Worm (Caenorhabditis elegans) whole organism, midembryonic: ENCODE data around the gene hap-1.

Experiments
- T22C8.4 ChIP-seq: fragments of 200-800 bp; sonication (Bioruptor generic); IDR thresholded peaks from 2 replicates; pipeline ENCODE4 v1.3.6; 2022; ENCODE audit warnings: missing genetic modification characterization, missing compliant biosample characterization
- cog-1 ChIP-seq: sonication (generic microtip); optimal IDR thresholded peaks from 2 replicates; lab custom pipeline; 2016; ENCODE audit warnings: missing genetic modification characterization, missing compliant biosample characterization
- flt-1 ChIP-seq: fragments of 200-800 bp; sonication (Bioruptor generic); IDR thresholded peaks from 2 replicates; pipeline ENCODE4 v1.3.6; 2022; ENCODE audit warnings: missing genetic modification characterization, missing compliant biosample characterization
- klf-2 ChIP-seq: fragments of 200-800 bp; sonication (Bioruptor generic); conservative IDR thresholded peaks from 2 replicates; pipeline ENCODE4 v1.3.6; 2022; ENCODE audit warnings: missing genetic modification reagents, missing genetic modification characterization, missing compliant biosample characterization
- med-1 ChIP-seq: sonication (generic microtip); optimal IDR thresholded peaks from 2 replicates; lab custom pipeline; 2017; ENCODE audit warnings: missing genetic modification characterization, mild to moderate bottlenecking, missing compliant biosample characterization, antibody characterized with exemption, missing genetic modification reagents; ENCODE audit not compliant: insufficient read depth
- ref-1 ChIP-seq: fragments of 200-800 bp; sonication (Bioruptor generic); conservative IDR thresholded peaks from 2 replicates; pipeline ENCODE4 v1.3.6; 2022; ENCODE audit warnings: missing genetic modification reagents, missing genetic modification characterization, missing compliant biosample characterization
- tab-1 ChIP-seq: fragments of 200-800 bp; sonication (Bioruptor generic); IDR thresholded peaks from 2 replicates; pipeline ENCODE4 v1.3.6; 2022; ENCODE audit warnings: missing genetic modification characterization, missing compliant biosample characterization
- ztf-23 ChIP-seq: fragments of 200-800 bp; sonication (Bioruptor generic); IDR thresholded peaks from 2 replicates; pipeline ENCODE4 v1.3.6; 2022; ENCODE audit warnings: missing genetic modification reagents, missing genetic modification characterization, missing compliant biosample characterization
- ztf-29 ChIP-seq: fragments of 200-800 bp; sonication (Bioruptor generic); IDR thresholded peaks from 2 replicates; pipeline ENCODE4 v1.3.6; 2022; ENCODE audit warnings: missing genetic modification reagents, missing genetic modification characterization, missing compliant biosample characterization

Gene hap-1

DNA sequence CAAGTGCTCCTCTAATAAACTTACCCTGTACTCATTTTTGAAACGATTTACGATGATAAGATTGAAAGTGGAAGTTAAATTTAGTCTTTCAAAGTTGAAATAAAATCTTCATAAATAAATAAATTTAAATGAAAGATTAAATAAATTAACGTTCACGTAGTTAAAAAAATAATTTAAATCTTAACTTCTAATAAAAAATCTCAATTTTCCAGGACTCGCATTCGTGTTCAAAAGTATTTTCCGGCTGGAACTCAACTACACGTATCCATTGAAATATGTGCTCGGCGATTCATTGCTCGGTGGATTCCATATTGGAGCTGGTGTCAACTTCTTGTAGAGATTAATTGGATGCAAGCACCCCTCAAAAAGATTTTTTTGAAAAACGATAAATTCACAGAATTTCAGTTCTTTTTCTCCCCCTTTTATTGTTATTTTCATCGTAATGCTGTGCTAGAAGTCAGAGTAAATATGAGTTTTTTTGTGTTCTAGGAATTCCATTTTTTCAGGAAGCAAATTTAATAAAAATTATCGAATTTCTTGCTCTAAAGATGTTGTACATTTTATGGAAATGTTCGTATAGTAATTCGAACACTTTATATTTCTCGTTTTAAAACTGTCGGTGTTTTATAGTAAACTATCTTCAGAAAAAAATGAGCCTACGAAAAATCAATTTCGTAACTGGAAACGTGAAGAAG is at the start of gene hap-1, which contains the start of gene C34E10.9:
Gene hap-1 (plus strand): TSS at position 645 of the 695 bp plus-strand sequence.
Gene C34E10.9 (minus strand): TSS at position 101 of the 695 bp plus-strand sequence.
- TF ChIP-seq ztf-23 (GFP tag; lab: Robert Waterston, UW) (no peak), cog-1 (tag; lab: Kevin White, UChicago) (no peak), T22C8.4 (no peak), flt-1 (GFP tag; lab: Robert Waterston, UW) (no peak), tab-1 (GFP tag; lab: Robert Waterston, UW) (no peak), med-1 (no peak), ref-1 (GFP tag; lab: Robert Waterston, UW) (no peak), ztf-29 (GFP tag; lab: Robert Waterston, UW) (no peak), klf-2 (GFP tag; lab: Robert Waterston, UW) (no peak)

DNA sequence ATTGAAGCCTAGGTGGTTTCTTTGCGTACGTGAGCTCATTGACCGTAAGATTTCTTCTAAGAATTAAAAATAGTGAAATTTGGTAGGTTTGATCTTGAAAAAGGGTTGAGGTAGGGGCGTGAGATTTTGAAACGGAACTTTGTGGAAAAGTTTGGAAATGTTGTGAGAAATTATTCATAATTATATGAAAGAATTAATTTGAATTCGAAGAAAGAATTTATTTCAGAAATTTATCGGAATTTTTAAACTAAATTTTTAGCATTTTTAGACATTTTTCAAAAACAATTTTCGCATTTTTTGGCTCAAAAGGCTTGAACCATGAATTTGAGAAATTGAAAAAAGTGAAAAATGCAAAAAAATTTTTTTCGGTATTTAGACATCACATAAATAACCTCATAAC is 49.6 kb upstream of the hap-1 start:
- TF ChIP-seq flt-1 (GFP tag; lab: Robert Waterston, UW) (no peak), med-1 (no peak), cog-1 (tag; lab: Kevin White, UChicago) (no peak), ztf-23 (GFP tag; lab: Robert Waterston, UW) (no peak), tab-1 (GFP tag; lab: Robert Waterston, UW) (no peak), T22C8.4 (no peak), ztf-29 (GFP tag; lab: Robert Waterston, UW) (no peak), ref-1 (GFP tag; lab: Robert Waterston, UW) (no peak), klf-2 (GFP tag; lab: Robert Waterston, UW) (no peak)

DNA sequence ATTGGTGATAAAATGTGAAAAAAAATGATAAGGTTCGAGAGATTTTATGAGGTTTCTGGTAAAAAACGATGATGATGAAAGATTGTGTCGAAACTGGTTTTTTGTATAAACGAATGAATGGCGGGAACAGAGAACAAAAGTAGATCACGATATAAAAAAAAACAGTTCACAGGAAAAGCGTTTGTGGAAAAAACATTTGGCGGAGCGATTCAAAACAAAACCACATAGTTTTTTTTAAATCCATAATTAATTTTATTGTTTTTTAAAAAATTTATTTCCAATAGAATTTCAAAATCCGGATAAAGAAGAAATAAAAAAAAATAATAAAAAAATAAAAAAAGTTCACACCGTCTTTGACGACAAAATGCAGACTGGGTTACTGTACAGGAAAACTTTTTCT is 48.4 kb upstream of the hap-1 start, which contains the start of gene ZC155.4:
Gene ZC155.4 (minus strand): TSS at position 101 of the 400 bp plus-strand sequence.
- no peak for TF ChIP-seq med-1
- TF ChIP-seq klf-2 (GFP tag; lab: Robert Waterston, UW): no peak
- no peak for TF ChIP-seq tab-1 (GFP tag; lab: Robert Waterston, UW)
- TF ChIP-seq ref-1 (GFP tag; lab: Robert Waterston, UW): no peak
- TF ChIP-seq T22C8.4: no peak
- TF ChIP-seq ztf-23 (GFP tag; lab: Robert Waterston, UW): no peak
- TF ChIP-seq ztf-29 (GFP tag; lab: Robert Waterston, UW): no peak
- no peak for TF ChIP-seq cog-1 (tag; lab: Kevin White, UChicago)
- TF ChIP-seq flt-1 (GFP tag; lab: Robert Waterston, UW): no peak

DNA sequence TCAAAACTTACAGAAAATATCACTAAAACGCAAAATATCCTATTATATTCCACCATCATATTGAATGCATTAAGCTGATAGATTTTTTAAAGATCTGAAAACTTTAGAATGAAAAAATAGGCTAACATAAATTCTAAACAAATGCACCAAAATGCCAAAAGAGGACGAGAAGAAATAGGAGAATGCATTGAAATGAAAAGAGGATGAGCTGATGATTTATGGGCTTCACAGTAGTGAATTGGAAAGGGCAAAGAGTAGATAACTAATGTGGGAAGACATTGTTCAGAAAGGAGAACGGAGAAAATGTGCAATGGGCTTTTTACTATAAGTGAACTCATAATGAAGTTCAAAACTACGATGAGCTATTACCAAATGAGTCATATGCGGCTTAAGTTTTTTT is 46.2 kb upstream of the hap-1 start, which contains the start of gene cutl-19:
Gene cutl-19 (minus strand): TSS at position 101 of the 400 bp plus-strand sequence.
- TF ChIP-seq flt-1 (GFP tag; lab: Robert Waterston, UW): no peak
- no peak for TF ChIP-seq cog-1 (tag; lab: Kevin White, UChicago)
- TF ChIP-seq T22C8.4: no peak
- TF ChIP-seq ref-1 (GFP tag; lab: Robert Waterston, UW): no peak
- TF ChIP-seq klf-2 (GFP tag; lab: Robert Waterston, UW): no peak
- TF ChIP-seq tab-1 (GFP tag; lab: Robert Waterston, UW): no peak
- no peak for TF ChIP-seq med-1
- TF ChIP-seq ztf-29 (GFP tag; lab: Robert Waterston, UW): no peak
- no peak for TF ChIP-seq ztf-23 (GFP tag; lab: Robert Waterston, UW)

DNA sequence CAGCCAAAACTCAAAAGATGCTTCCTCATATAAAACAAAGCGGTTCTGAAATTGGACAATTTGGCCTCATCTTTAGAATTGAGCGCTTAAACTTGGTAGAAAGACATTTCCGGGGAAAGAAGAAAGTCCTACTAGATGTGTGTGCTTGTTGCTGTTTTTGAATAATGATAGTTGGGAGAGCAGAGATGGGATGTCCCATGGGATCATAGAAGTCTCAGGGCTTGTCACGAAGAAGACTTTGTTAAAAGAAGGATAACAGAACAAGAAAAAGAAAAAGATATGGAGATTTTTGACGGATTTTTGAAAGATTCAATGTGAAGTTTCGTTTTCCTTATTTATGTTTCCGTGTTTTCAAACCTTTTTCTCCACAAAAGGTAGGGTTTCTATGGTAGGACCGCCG is 45.1 kb upstream of the hap-1 start, which contains the start of gene ZC155.2:
Gene ZC155.2 (plus strand): TSS at position 301 of the 400 bp plus-strand sequence.
- no peak for TF ChIP-seq tab-1 (GFP tag; lab: Robert Waterston, UW)
- TF ChIP-seq ztf-29 (GFP tag; lab: Robert Waterston, UW): no peak
- no peak for TF ChIP-seq ref-1 (GFP tag; lab: Robert Waterston, UW)
- no peak for TF ChIP-seq flt-1 (GFP tag; lab: Robert Waterston, UW)
- no peak for TF ChIP-seq med-1
- TF ChIP-seq klf-2 (GFP tag; lab: Robert Waterston, UW): no peak
- no peak for TF ChIP-seq T22C8.4
- TF ChIP-seq cog-1 (tag; lab: Kevin White, UChicago): no peak
- no peak for TF ChIP-seq ztf-23 (GFP tag; lab: Robert Waterston, UW)

DNA sequence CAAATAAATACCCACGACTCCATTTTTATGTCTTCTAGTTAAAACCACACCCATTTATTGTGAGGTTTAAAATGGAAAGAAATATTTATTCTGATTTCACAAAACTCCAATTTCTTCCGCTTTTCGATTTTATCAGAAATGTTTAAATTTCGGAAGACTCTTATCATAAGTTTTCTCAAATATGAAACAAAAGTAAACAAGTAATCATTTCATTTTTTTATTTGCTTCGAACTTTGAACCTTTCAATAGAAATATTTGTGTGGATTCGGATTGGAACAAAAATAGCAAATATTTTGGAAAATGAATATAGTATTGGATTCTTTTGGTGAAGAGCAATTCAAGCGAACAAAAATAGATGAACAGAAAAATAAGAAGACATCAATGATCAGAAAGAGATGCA is 41.9 kb upstream of the hap-1 start:
- TF ChIP-seq T22C8.4: no peak
- TF ChIP-seq ztf-23 (GFP tag; lab: Robert Waterston, UW): no peak

DNA sequence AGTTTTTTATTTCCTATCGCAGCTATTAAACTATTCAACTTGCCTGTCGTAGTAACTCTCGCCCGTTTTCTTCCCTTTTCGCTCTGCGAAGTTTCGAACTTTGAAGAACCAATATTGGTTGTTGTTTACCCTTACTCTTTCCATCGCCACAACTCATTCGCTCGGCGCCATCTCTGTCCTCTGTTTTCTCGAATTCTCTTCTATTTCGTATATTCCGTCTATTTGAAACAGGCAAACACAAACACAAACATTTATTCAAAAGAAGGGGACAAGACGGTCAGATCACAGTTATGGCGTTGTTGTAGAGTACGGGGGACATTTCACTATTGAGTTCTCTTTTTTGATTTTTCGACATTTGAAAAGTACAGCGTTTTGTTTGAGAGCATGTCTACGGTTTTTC is 41.0 kb upstream of the hap-1 start:
- TF ChIP-seq T22C8.4: no peak

DNA sequence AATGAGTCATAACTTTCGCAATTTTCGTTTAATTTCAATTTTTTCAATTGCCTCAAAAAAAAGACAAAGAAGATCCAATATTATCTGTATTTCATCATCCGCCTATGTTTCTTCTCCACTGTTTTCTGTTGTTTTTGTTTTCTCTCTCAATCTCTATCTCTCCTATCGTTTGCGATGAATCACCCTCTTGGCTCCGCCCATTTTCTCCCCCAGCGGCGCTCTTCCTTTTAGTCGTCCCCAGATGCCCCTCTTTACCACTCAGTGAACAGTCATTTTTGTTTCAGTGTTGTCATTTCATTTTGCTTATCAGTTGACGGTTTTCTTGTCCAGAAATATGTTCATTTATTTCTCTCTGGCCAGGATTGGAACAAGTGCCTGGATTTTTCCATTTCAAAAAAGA is 38.8 kb upstream of the hap-1 start:
- TF ChIP-seq cog-1 (tag; lab: Kevin White, UChicago) (no peak), med-1 (no peak), ztf-23 (GFP tag; lab: Robert Waterston, UW) (no peak), klf-2 (GFP tag; lab: Robert Waterston, UW) (no peak), T22C8.4 (no peak), flt-1 (GFP tag; lab: Robert Waterston, UW) (no peak), tab-1 (GFP tag; lab: Robert Waterston, UW) (no peak), ref-1 (GFP tag; lab: Robert Waterston, UW) (no peak), ztf-29 (GFP tag; lab: Robert Waterston, UW) (no peak)

DNA sequence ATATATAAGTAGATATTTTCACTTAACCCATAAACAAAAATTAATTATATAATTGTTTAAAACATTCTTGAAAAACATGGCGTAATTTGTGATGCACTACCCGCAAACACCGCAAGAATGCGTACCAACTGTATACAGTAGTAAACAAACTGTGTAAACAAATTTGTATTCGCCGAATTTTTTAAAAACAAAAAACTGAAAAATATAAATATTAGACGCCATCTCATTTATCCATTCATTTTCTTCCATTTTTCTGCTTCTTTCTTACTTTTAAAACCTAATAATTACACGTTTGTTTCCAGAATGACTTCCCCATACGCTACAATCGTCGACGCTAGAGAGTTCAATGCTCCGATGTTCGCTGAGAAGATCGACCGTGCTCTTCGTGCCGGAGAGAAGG is 38.4 kb upstream of the hap-1 start, which contains the start of gene nex-1:
Gene nex-1 (plus strand): TSS at position 301 of the 400 bp plus-strand sequence.
- TF ChIP-seq ztf-29 (GFP tag; lab: Robert Waterston, UW) (no peak), tab-1 (GFP tag; lab: Robert Waterston, UW) (no peak), ref-1 (GFP tag; lab: Robert Waterston, UW) (no peak), flt-1 (GFP tag; lab: Robert Waterston, UW) (no peak), ztf-23 (GFP tag; lab: Robert Waterston, UW) (no peak), T22C8.4 (no peak), klf-2 (GFP tag; lab: Robert Waterston, UW) (no peak), med-1 (no peak), cog-1 (tag; lab: Kevin White, UChicago) (no peak)
